Worm (Caenorhabditis elegans): ENCODE data around the gene srj-33.

DNA sequence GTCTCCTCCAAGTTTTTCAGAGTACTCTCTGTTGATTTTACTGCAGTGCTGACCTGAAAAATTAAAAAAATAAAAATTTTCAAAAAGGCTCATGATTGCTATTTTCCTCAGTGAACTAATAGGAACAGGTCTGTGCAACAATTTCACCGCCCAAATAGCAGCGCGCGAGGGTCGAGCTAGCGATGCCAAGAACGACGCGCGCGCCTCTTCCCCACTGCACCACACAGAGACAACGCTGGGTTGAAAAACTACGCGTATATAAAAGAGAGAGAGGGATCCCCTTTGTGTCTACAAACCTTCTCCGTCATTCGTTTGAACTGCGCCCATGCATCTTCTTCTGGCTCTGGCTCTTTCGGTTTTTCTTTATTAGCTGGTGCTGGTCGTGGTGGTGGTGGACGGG, 32.8 kb upstream of the srj-33 start:
- TF ChIP-seq klf-2 (GFP tag; conservative IDR thresholded peaks at IDR 0.05) = peak; percentile 95
- TF ChIP-seq flt-1 (GFP tag; IDR thresholded peaks at IDR 0.05) = peak; percentile 97
- peak; percentile 92 for TF ChIP-seq T22C8.4 (GFP tag; IDR thresholded peaks at IDR 0.05)
- peak; percentile 97 for TF ChIP-seq ztf-23 (GFP tag; IDR thresholded peaks at IDR 0.05)
- TF ChIP-seq ref-1 (GFP tag; conservative IDR thresholded peaks at IDR 0.05) = peak; percentile 87
- TF ChIP-seq ztf-29 (GFP tag; IDR thresholded peaks at IDR 0.05) = peak; percentile 88
- peak; percentile 96 for TF ChIP-seq tab-1 (GFP tag; IDR thresholded peaks at IDR 0.05)
- TF ChIP-seq med-1 (GFP tag; optimal IDR thresholded peaks at IDR 0.05; ENCODE audit: insufficient read depth) = peak; percentile 70
